Worm (Caenorhabditis elegans): ENCODE measurements around the gene C07A9.12.

C07A9.12 gene

ce11 chrIII:9713862-9714261, 13.5 kb downstream of the C07A9.12 start, which contains the start of gene ncx-6:
Gene ncx-6, minus strand, starts transcription at chrIII:9713949.
- TF ChIP-seq ztf-6 (GFP tag; IDR thresholded peaks at IDR 0.05) (no peak), snpc-4 (GFP tag; optimal IDR thresholded peaks at IDR 0.05) (no peak), snpc-4 (tag; optimal IDR thresholded peaks at IDR 0.05) (peak in 1 of 4 experiments; percentile 16), B0035.1 (tag; optimal IDR thresholded peaks at IDR 0.05) (no peak), D2030.7 (GFP tag; IDR thresholded peaks at IDR 0.05) (no peak), attf-6 (GFP tag; IDR thresholded peaks at IDR 0.05) (no peak), lin-54 (GFP tag; optimal IDR thresholded peaks at IDR 0.05) (no peak), F39B2.1 (GFP tag; IDR thresholded peaks at IDR 0.05) (no peak), hmg-20 (GFP tag; IDR thresholded peaks at IDR 0.05) (no peak), ztf-25 (GFP tag; IDR thresholded peaks at IDR 0.05) (no peak), ekl-4 (GFP tag; IDR thresholded peaks at IDR 0.05) (no peak), nhr-80 (tag; optimal IDR thresholded peaks at IDR 0.05) (peak; percentile 53), madf-8 (GFP tag; conservative IDR thresholded peaks at IDR 0.05) (no peak), him-1 (tag; optimal IDR thresholded peaks at IDR 0.05) (no peak), madf-6 (GFP tag; IDR thresholded peaks at IDR 0.05) (no peak)

ce11 chrIII:9713182-9713581, 14.2 kb downstream of the C07A9.12 start:
- TF ChIP-seq Y79H2A.3 (GFP tag; conservative IDR thresholded peaks at IDR 0.05) (no peak), F52B5.7 (tag; optimal IDR thresholded peaks at IDR 0.05) (no peak), K12H6.12 (tag; optimal IDR thresholded peaks at IDR 0.05) (no peak), ceh-58 (GFP tag; IDR thresholded peaks at IDR 0.05) (no peak), ceh-91 (GFP tag; IDR thresholded peaks at IDR 0.05) (no peak), hmg-20 (GFP tag; IDR thresholded peaks at IDR 0.05) (no peak), fkh-3 (tag; optimal IDR thresholded peaks at IDR 0.05) (no peak)

ce11 chrIII:9711163-9711562, 16.2 kb downstream of the C07A9.12 start:
- TF ChIP-seq Y79H2A.3 (GFP tag; conservative IDR thresholded peaks at IDR 0.05) = no peak
- no peak for TF ChIP-seq ama-1 (optimal IDR thresholded peaks at IDR 0.05)
- TF ChIP-seq ama-1 (GFP tag; optimal IDR thresholded peaks at IDR 0.05) = no peak
- TF ChIP-seq zim-3 (tag; optimal IDR thresholded peaks at IDR 0.05) = no peak
- TF ChIP-seq unc-62 (GFP tag; optimal IDR thresholded peaks at IDR 0.05) = no peak
- no peak for TF ChIP-seq lag-1 (GFP tag; IDR thresholded peaks at IDR 0.05)
- no peak for TF ChIP-seq sdz-38 (tag; optimal IDR thresholded peaks at IDR 0.05)
- no peak for TF ChIP-seq ztf-6 (GFP tag; IDR thresholded peaks at IDR 0.05)
- TF ChIP-seq Y56A3A.18 (GFP tag; IDR thresholded peaks at IDR 0.05) = no peak
- TF ChIP-seq nfyb-1 (GFP tag; IDR thresholded peaks at IDR 0.05) = no peak
- TF ChIP-seq ceh-27 (GFP tag; optimal IDR thresholded peaks at IDR 0.05) = no peak

ce11 chrIII:9705157-9705905, 22.0 kb downstream of the C07A9.12 start:
- TF ChIP-seq akir-1 (GFP tag; optimal IDR thresholded peaks at IDR 0.05) (no peak), lin-35 (GFP tag; optimal IDR thresholded peaks at IDR 0.05) (peak in 1 of 3 experiments; percentile 25), T07F8.4 (tag; optimal IDR thresholded peaks at IDR 0.05) (no peak)

- no peak for TF ChIP-seq madf-3 (GFP tag; IDR thresholded peaks at IDR 0.05)
- TF ChIP-seq F57C9.4 (tag; optimal IDR thresholded peaks at IDR 0.05) = no peak
- TF ChIP-seq ceh-91 (GFP tag; IDR thresholded peaks at IDR 0.05) = no peak
- TF ChIP-seq atf-7 (tag; optimal IDR thresholded peaks at IDR 0.05) = peak; percentile 40
These were observed 22.8 kb downstream of the C07A9.12 start for ce11 chrIII:9704606-9704938.
